Worm (Caenorhabditis elegans) whole organism, early embryonic: ENCODE measurements around the gene unc-30.

Source experiments
- B0310.2 ChIP-seq: sonication (generic microtip); optimal IDR thresholded peaks from 2 replicates; lab custom pipeline; 2016; ENCODE audit warnings: mild to moderate bottlenecking, missing genetic modification characterization, missing compliant biosample characterization
- F13C5.2 ChIP-seq: sonication (generic microtip); optimal IDR thresholded peaks from 2 replicates; lab custom pipeline; 2017; ENCODE audit warnings: mild to moderate bottlenecking, missing genetic modification characterization, inconsistent platforms, missing compliant biosample characterization
- aly-1 ChIP-seq: sonication (generic microtip); optimal IDR thresholded peaks from 2 replicates; lab custom pipeline; 2016; ENCODE audit warnings: missing genetic modification characterization, missing compliant biosample characterization
- ama-1 ChIP-seq: fragments of 150-350 bp; optimal IDR thresholded peaks from 2 replicates; lab custom pipeline; 2014
- ceh-13 ChIP-seq: fragments of 200-800 bp; sonication (Bioruptor generic); optimal IDR thresholded peaks from 2 replicates; lab custom pipeline; 2018; ENCODE audit warnings: mild to moderate bottlenecking, missing genetic modification characterization, missing compliant biosample characterization
- ceh-36 ChIP-seq: sonication (generic microtip); optimal IDR thresholded peaks from 2 replicates; lab custom pipeline; 2016; ENCODE audit warnings: missing genetic modification characterization, inconsistent platforms, missing compliant biosample characterization
- ets-7 ChIP-seq: sonication (generic microtip); optimal IDR thresholded peaks from 2 replicates; lab custom pipeline; 2016; ENCODE audit warnings: missing genotype, missing genetic modification characterization, missing compliant biosample characterization
- flt-1 ChIP-seq: fragments of 200-800 bp; sonication (Bioruptor generic); IDR thresholded peaks from 2 replicates; pipeline ENCODE4 v1.3.6; 2022; ENCODE audit warnings: missing genetic modification characterization, missing compliant biosample characterization
- hmbx-1 ChIP-seq: sonication (generic microtip); optimal IDR thresholded peaks from 2 replicates; lab custom pipeline; 2016; ENCODE audit warnings: mild to moderate bottlenecking, missing genetic modification characterization, missing compliant biosample characterization
- hmg-4 ChIP-seq: fragments of 200-800 bp; sonication (Bioruptor generic); optimal IDR thresholded peaks from 2 replicates; lab custom pipeline; 2018; ENCODE audit warnings: mild to moderate bottlenecking, missing genetic modification characterization, missing compliant biosample characterization
- hnd-1 ChIP-seq: sonication (generic microtip); optimal IDR thresholded peaks from 2 replicates; lab custom pipeline; 2016; ENCODE audit warnings: missing genetic modification characterization, missing compliant biosample characterization
- pes-1 ChIP-seq: fragments of 200-800 bp; sonication (Bioruptor generic); IDR thresholded peaks from 2 replicates; pipeline ENCODE4 v1.3.6; 2022; ENCODE audit warnings: missing genetic modification reagents, missing genetic modification characterization, missing compliant biosample characterization
- scrt-1 ChIP-seq: fragments of 200-800 bp; sonication (Bioruptor generic); IDR thresholded peaks from 2 replicates; pipeline ENCODE4 v1.3.6; 2022; ENCODE audit warnings: missing genetic modification characterization, missing compliant biosample characterization
- sea-1 ChIP-seq: fragments of 200-800 bp; sonication (Bioruptor generic); conservative IDR thresholded peaks from 2 replicates; pipeline ENCODE4 v1.3.6; 2022; ENCODE audit warnings: missing genetic modification characterization, missing compliant biosample characterization
- tbx-11 ChIP-seq: fragments of 200-800 bp; sonication (Bioruptor generic); IDR thresholded peaks from 2 replicates; pipeline ENCODE4 v1.3.6; 2022; ENCODE audit warnings: missing genetic modification characterization, missing compliant biosample characterization
- tbx-37 ChIP-seq: fragments of 200-800 bp; sonication (Bioruptor generic); conservative IDR thresholded peaks from 2 replicates; pipeline ENCODE4 v1.3.6; 2022; ENCODE audit warnings: missing genetic modification reagents, missing genetic modification characterization, missing compliant biosample characterization
- tra-4 ChIP-seq: sonication (generic microtip); optimal IDR thresholded peaks from 2 replicates; lab custom pipeline; 2017; ENCODE audit warnings: missing genetic modification characterization, missing compliant biosample characterization

The unc-30 gene

ce11 chrIV:13149276-13149675 lies 30.5 kb downstream of the unc-30 start, which contains the start of gene nlp-79:
nlp-79 (plus strand) TSS chrIV:13149576.
- TF ChIP-seq ceh-13 (GFP tag; lab: Kevin White, UChicago) (no peak), ets-7 (tag; lab: Kevin White, UChicago) (no peak)

- TF ChIP-seq tbx-37 (GFP tag; lab: Robert Waterston, UW) (no peak), F13C5.2 (tag; lab: Kevin White, UChicago) (no peak)
These were observed 35.9 kb downstream of the unc-30 start, which contains the start of the genes crld-1 and msh-5 for ce11 chrIV:13154391-13155283. crld-1 (minus strand) TSS chrIV:13154441. msh-5 (plus strand) TSS chrIV:13155233.

- TF ChIP-seq sea-1 (GFP tag; lab: Robert Waterston, UW) (no peak), aly-1 (tag; lab: Kevin White, UChicago) (no peak), tbx-37 (GFP tag; lab: Robert Waterston, UW) (no peak), ceh-13 (GFP tag; lab: Kevin White, UChicago) (no peak), tbx-11 (GFP tag; lab: Robert Waterston, UW) (no peak), ceh-36 (no peak), hmbx-1 (tag; lab: Kevin White, UChicago) (no peak), pes-1 (GFP tag; lab: Robert Waterston, UW) (no peak), scrt-1 (GFP tag; lab: Robert Waterston, UW) (no peak), ama-1 (lab: Kevin White, UChicago) (no peak), hnd-1 (tag; lab: Kevin White, UChicago) (no peak), flt-1 (GFP tag; lab: Robert Waterston, UW) (no peak), hmg-4 (GFP tag; lab: Kevin White, UChicago) (no peak), B0310.2 (tag; lab: Kevin White, UChicago) (no peak), F13C5.2 (tag; lab: Kevin White, UChicago) (no peak), tra-4 (tag; lab: Kevin White, UChicago) (no peak)
These were observed 46.4 kb downstream of the unc-30 start, which contains the start of gene scl-14 for ce11 chrIV:13165181-13165580. scl-14 (plus strand) TSS chrIV:13165481.

ce11 chrIV:13167534-13167933 lies 48.8 kb downstream of the unc-30 start:
- no peak for TF ChIP-seq F13C5.2 (tag; lab: Kevin White, UChicago)
- no peak for TF ChIP-seq scrt-1 (GFP tag; lab: Robert Waterston, UW)
- TF ChIP-seq ceh-13 (GFP tag; lab: Kevin White, UChicago): no peak
- no peak for TF ChIP-seq ets-7 (tag; lab: Kevin White, UChicago)
- no peak for TF ChIP-seq ceh-36
- no peak for TF ChIP-seq tbx-37 (GFP tag; lab: Robert Waterston, UW)
- no peak for TF ChIP-seq tbx-11 (GFP tag; lab: Robert Waterston, UW)
- no peak for TF ChIP-seq hnd-1 (tag; lab: Kevin White, UChicago)
- no peak for TF ChIP-seq tra-4 (tag; lab: Kevin White, UChicago)
- no peak for TF ChIP-seq flt-1 (GFP tag; lab: Robert Waterston, UW)
- TF ChIP-seq pes-1 (GFP tag; lab: Robert Waterston, UW): no peak
- TF ChIP-seq hmg-4 (GFP tag; lab: Kevin White, UChicago): no peak
- no peak for TF ChIP-seq B0310.2 (tag; lab: Kevin White, UChicago)
- no peak for TF ChIP-seq aly-1 (tag; lab: Kevin White, UChicago)
- TF ChIP-seq sea-1 (GFP tag; lab: Robert Waterston, UW): no peak

- no peak for TF ChIP-seq ceh-36
These were observed 51.5 kb downstream of the unc-30 start, which contains the start of gene nas-14 for ce11 chrIV:13170241-13170640. nas-14 (plus strand) TSS chrIV:13170541.

ce11 chrIV:13173359-13173758 lies 54.6 kb downstream of the unc-30 start:
- TF ChIP-seq sea-1 (GFP tag; lab: Robert Waterston, UW) (no peak), tbx-11 (GFP tag; lab: Robert Waterston, UW) (no peak), F13C5.2 (tag; lab: Kevin White, UChicago) (no peak), ama-1 (lab: Kevin White, UChicago) (no peak), ceh-13 (GFP tag; lab: Kevin White, UChicago) (no peak), pes-1 (GFP tag; lab: Robert Waterston, UW) (no peak), aly-1 (tag; lab: Kevin White, UChicago) (no peak), tbx-37 (GFP tag; lab: Robert Waterston, UW) (no peak), hmg-4 (GFP tag; lab: Kevin White, UChicago) (no peak), hnd-1 (tag; lab: Kevin White, UChicago) (no peak), ets-7 (tag; lab: Kevin White, UChicago) (no peak), tra-4 (tag; lab: Kevin White, UChicago) (no peak), flt-1 (GFP tag; lab: Robert Waterston, UW) (no peak), scrt-1 (GFP tag; lab: Robert Waterston, UW) (no peak), B0310.2 (tag; lab: Kevin White, UChicago) (no peak), ceh-36 (no peak), hmbx-1 (tag; lab: Kevin White, UChicago) (no peak)
